Worm (Caenorhabditis elegans): Measurements from ENCODE around the gene fbxb-87.

The fbxb-87 gene

ce11 chrIII:10911160-10911559, 16.8 kb downstream of the fbxb-87 start, which contains the start of gene cut-6:
cut-6 (plus strand) TSS chrIII:10911460.
- no peak for TF ChIP-seq T23F11.4 (GFP tag; optimal IDR thresholded peaks at IDR 0.05)
- no peak for TF ChIP-seq npax-4 (tag; optimal IDR thresholded peaks at IDR 0.05)
- no peak for TF ChIP-seq tbx-2 (tag; optimal IDR thresholded peaks at IDR 0.05)
- TF ChIP-seq fkh-10 (GFP tag; optimal IDR thresholded peaks at IDR 0.05), result no peak
- TF ChIP-seq hlh-13 (GFP tag; optimal IDR thresholded peaks at IDR 0.05), result no peak
- TF ChIP-seq nhr-232 (tag; optimal IDR thresholded peaks at IDR 0.05), result no peak
- no peak for TF ChIP-seq dmd-4 (tag; optimal IDR thresholded peaks at IDR 0.05; ENCODE audit: borderline replicate concordance)
- TF ChIP-seq elt-4 (tag; optimal IDR thresholded peaks at IDR 0.05), result no peak
- no peak for TF ChIP-seq ttx-3 (tag; optimal IDR thresholded peaks at IDR 0.05)
- TF ChIP-seq ceh-45 (GFP tag; IDR thresholded peaks at IDR 0.05), result no peak
- no peak for TF ChIP-seq pat-9 (tag; optimal IDR thresholded peaks at IDR 0.05)
- no peak for TF ChIP-seq pha-2 (tag; optimal IDR thresholded peaks at IDR 0.05)
- TF ChIP-seq sox-4 (tag; optimal IDR thresholded peaks at IDR 0.05), result no peak
- TF ChIP-seq elt-2 (tag; optimal IDR thresholded peaks at IDR 0.05), result no peak
- no peak for TF ChIP-seq pax-1 (tag; optimal IDR thresholded peaks at IDR 0.05)
- TF ChIP-seq ceh-14 (tag; optimal IDR thresholded peaks at IDR 0.05), result no peak
- no peak for TF ChIP-seq unc-86 (tag; optimal IDR thresholded peaks at IDR 0.05)
- no peak for TF ChIP-seq ceh-22 (tag; optimal IDR thresholded peaks at IDR 0.05)

ce11 chrIII:10914971-10915370, 20.7 kb downstream of the fbxb-87 start:
- TF ChIP-seq zip-5 (tag; optimal IDR thresholded peaks at IDR 0.05) (no peak), K09A11.1 (tag; optimal IDR thresholded peaks at IDR 0.05; ENCODE audit: insufficient read depth) (no peak), ceh-18 (tag; optimal IDR thresholded peaks at IDR 0.05) (no peak), sdc-2 (tag; optimal IDR thresholded peaks at IDR 0.05) (no peak), rnt-1 (tag; optimal IDR thresholded peaks at IDR 0.05) (no peak), elt-4 (tag; optimal IDR thresholded peaks at IDR 0.05) (no peak), hlh-6 (tag; optimal IDR thresholded peaks at IDR 0.05) (no peak), nfya-1 (tag; optimal IDR thresholded peaks at IDR 0.05) (no peak), hlh-15 (tag; optimal IDR thresholded peaks at IDR 0.05) (no peak), ahr-1 (tag; optimal IDR thresholded peaks at IDR 0.05) (no peak), pha-2 (tag; optimal IDR thresholded peaks at IDR 0.05) (no peak), nhr-11 (tag; optimal IDR thresholded peaks at IDR 0.05) (no peak), eyg-1 (tag; optimal IDR thresholded peaks at IDR 0.05) (no peak), ceh-22 (tag; optimal IDR thresholded peaks at IDR 0.05) (no peak), pros-1 (tag; optimal IDR thresholded peaks at IDR 0.05) (no peak), ceh-31 (tag; optimal IDR thresholded peaks at IDR 0.05) (no peak)

- no peak for TF ChIP-seq ets-4 (tag; optimal IDR thresholded peaks at IDR 0.05)
- TF ChIP-seq T23F11.4 (GFP tag; optimal IDR thresholded peaks at IDR 0.05), result no peak
- no peak for TF ChIP-seq ceh-22 (tag; optimal IDR thresholded peaks at IDR 0.05)
- no peak for TF ChIP-seq K02D7.2 (tag; optimal IDR thresholded peaks at IDR 0.05)
- TF ChIP-seq tbx-7 (tag; optimal IDR thresholded peaks at IDR 0.05), result no peak
- TF ChIP-seq ceh-30 (tag; optimal IDR thresholded peaks at IDR 0.05), result no peak
- TF ChIP-seq rnt-1 (tag; optimal IDR thresholded peaks at IDR 0.05), result no peak
- TF ChIP-seq unc-55 (GFP tag; optimal IDR thresholded peaks at IDR 0.05), result no peak
- TF ChIP-seq hlh-15 (tag; optimal IDR thresholded peaks at IDR 0.05), result no peak
- no peak for TF ChIP-seq hlh-8 (tag; optimal IDR thresholded peaks at IDR 0.05)
- TF ChIP-seq pros-1 (tag; optimal IDR thresholded peaks at IDR 0.05), result no peak
Measured at ce11 chrIII:10920044-10920443, 25.7 kb downstream of the fbxb-87 start, which contains the start of gene vab-7. vab-7 (plus strand) TSS chrIII:10920344.

- TF ChIP-seq lim-6 (tag; optimal IDR thresholded peaks at IDR 0.05) (no peak), ceh-45 (GFP tag; IDR thresholded peaks at IDR 0.05) (0 out of 2 replicates have a peak, but pooled peaks have one; percentile 26)
Measured at ce11 chrIII:10921474-10921873, 27.2 kb downstream of the fbxb-87 start.
